Worm (Caenorhabditis elegans): ENCODE measurements around the gene nhr-288.

Gene nhr-288

ce11 chrV:18374194-18374593, 8.3 kb downstream of the nhr-288 start, which contains the start of gene Y51A2B.2:
Y51A2B.2 (plus strand) TSS chrV:18374494.
- TF ChIP-seq ceh-43 (GFP tag; optimal IDR thresholded peaks at IDR 0.05) (no peak), flh-1 (GFP tag; optimal IDR thresholded peaks at IDR 0.05) (no peak), drap-1 (GFP tag; optimal IDR thresholded peaks at IDR 0.05) (no peak), unc-39 (tag; optimal IDR thresholded peaks at IDR 0.05) (no peak), mab-5 (tag; optimal IDR thresholded peaks at IDR 0.05) (no peak), lin-13 (tag; optimal IDR thresholded peaks at IDR 0.05) (no peak), ceh-83 (GFP tag; optimal IDR thresholded peaks at IDR 0.05) (no peak), snpc-4 (tag; optimal IDR thresholded peaks at IDR 0.05) (no peak), ces-1 (GFP tag; optimal IDR thresholded peaks at IDR 0.05) (no peak), mep-1 (tag; optimal IDR thresholded peaks at IDR 0.05) (no peak), pha-4 (tag; optimal IDR thresholded peaks at IDR 0.05) (no peak), blmp-1 (tag; optimal IDR thresholded peaks at IDR 0.05) (no peak), lsy-2 (tag; optimal IDR thresholded peaks at IDR 0.05) (no peak), unc-62 (GFP tag; optimal IDR thresholded peaks at IDR 0.05) (no peak)

ce11 chrV:18371579-18371978, 10.9 kb downstream of the nhr-288 start, which contains the start of gene C08E8.4:
C08E8.4 (plus strand) TSS chrV:18371846.
- TF ChIP-seq elt-3 (tag; optimal IDR thresholded peaks at IDR 0.05) (peak; percentile 16), tbx-8 (GFP tag; optimal IDR thresholded peaks at IDR 0.05) (no peak)

- no peak for TF ChIP-seq nhr-2 (tag; optimal IDR thresholded peaks at IDR 0.05)
- no peak for TF ChIP-seq nhr-12 (tag; optimal IDR thresholded peaks at IDR 0.05)
- TF ChIP-seq sptf-1 (tag; optimal IDR thresholded peaks at IDR 0.05): no peak
Observed at ce11 chrV:18371028-18371427, 11.5 kb downstream of the nhr-288 start.

- TF ChIP-seq drap-1 (GFP tag; optimal IDR thresholded peaks at IDR 0.05) (no peak), snpc-4 (tag; optimal IDR thresholded peaks at IDR 0.05) (no peak), cnd-1 (tag; optimal IDR thresholded peaks at IDR 0.05) (no peak), nhr-28 (tag; optimal IDR thresholded peaks at IDR 0.05) (no peak), zip-8 (tag; optimal IDR thresholded peaks at IDR 0.05) (no peak), mep-1 (tag; optimal IDR thresholded peaks at IDR 0.05) (no peak), tbx-8 (GFP tag; optimal IDR thresholded peaks at IDR 0.05) (no peak), ham-2 (GFP tag; optimal IDR thresholded peaks at IDR 0.05) (no peak), unc-39 (tag; optimal IDR thresholded peaks at IDR 0.05) (no peak), lin-13 (tag; optimal IDR thresholded peaks at IDR 0.05) (no peak), nhr-2 (tag; optimal IDR thresholded peaks at IDR 0.05) (no peak), nhr-12 (tag; optimal IDR thresholded peaks at IDR 0.05) (no peak), flh-1 (GFP tag; optimal IDR thresholded peaks at IDR 0.05) (no peak), ceh-83 (GFP tag; optimal IDR thresholded peaks at IDR 0.05) (no peak), unc-62 (GFP tag; optimal IDR thresholded peaks at IDR 0.05) (no peak), mab-5 (tag; optimal IDR thresholded peaks at IDR 0.05) (no peak)
Observed at ce11 chrV:18368322-18368721, 14.2 kb downstream of the nhr-288 start, which contains the start of gene C08E8.6. C08E8.6 (minus strand) TSS chrV:18368422.

- TF ChIP-seq bed-3 (GFP tag; optimal IDR thresholded peaks at IDR 0.05) (no peak), ham-2 (GFP tag; optimal IDR thresholded peaks at IDR 0.05) (no peak), nhr-2 (tag; optimal IDR thresholded peaks at IDR 0.05) (no peak), unc-120 (tag; optimal IDR thresholded peaks at IDR 0.05; ENCODE audit: poor library complexity, severe bottlenecking) (no peak), ztf-11 (tag; optimal IDR thresholded peaks at IDR 0.05) (no peak), ceh-43 (GFP tag; optimal IDR thresholded peaks at IDR 0.05) (no peak), sem-2 (GFP tag; optimal IDR thresholded peaks at IDR 0.05) (no peak), mls-2 (tag; optimal IDR thresholded peaks at IDR 0.05) (no peak), unc-39 (tag; optimal IDR thresholded peaks at IDR 0.05) (no peak), snpc-4 (tag; optimal IDR thresholded peaks at IDR 0.05) (no peak), flh-1 (GFP tag; optimal IDR thresholded peaks at IDR 0.05) (no peak)
Observed at ce11 chrV:18364558-18364957, 17.9 kb downstream of the nhr-288 start, which contains the start of gene C08E8.9. C08E8.9 (plus strand) TSS chrV:18364858.

ce11 chrV:18362402-18362801, 20.1 kb downstream of the nhr-288 start, which contains the start of gene C08E8.1:
C08E8.1 (minus strand) TSS chrV:18362502.
- TF ChIP-seq M03D4.4 (tag; optimal IDR thresholded peaks at IDR 0.05) (no peak), mab-5 (tag; optimal IDR thresholded peaks at IDR 0.05) (no peak), drap-1 (GFP tag; optimal IDR thresholded peaks at IDR 0.05) (no peak), ceh-39 (tag; optimal IDR thresholded peaks at IDR 0.05) (no peak), mls-2 (tag; optimal IDR thresholded peaks at IDR 0.05) (no peak), sptf-1 (tag; optimal IDR thresholded peaks at IDR 0.05) (no peak), ces-1 (GFP tag; optimal IDR thresholded peaks at IDR 0.05) (no peak)
